Fruit fly (Drosophila melanogaster): ENCODE measurements around the gene msk.

DNA sequence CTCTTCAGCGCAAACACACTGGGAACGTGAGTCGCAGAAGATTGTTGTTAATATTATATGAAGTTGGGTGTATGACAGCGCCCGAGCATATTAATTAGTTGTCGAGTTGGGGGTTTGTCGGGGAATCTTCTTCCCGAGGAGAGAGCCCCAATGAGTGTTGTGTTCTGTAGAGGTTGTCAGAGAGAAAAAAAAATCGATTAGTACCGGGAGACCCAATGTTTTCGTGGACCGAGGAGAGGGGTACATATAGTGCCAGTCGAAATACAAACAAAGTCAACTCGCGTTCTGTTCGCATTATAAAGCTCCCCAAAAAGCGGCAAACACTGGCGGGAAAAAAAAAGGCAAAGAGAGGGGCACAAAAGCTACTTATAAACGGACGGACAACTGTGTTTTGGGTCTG is 42.1 kb upstream of the msk start:
- no peak for TF ChIP-seq Lpt (GFP tag; optimal IDR thresholded peaks at IDR 0.05)
- no peak for TF ChIP-seq fd85E (GFP tag; optimal IDR thresholded peaks at IDR 0.05)
- no peak for TF ChIP-seq Met (GFP tag; optimal IDR thresholded peaks at IDR 0.05)
- no peak for TF ChIP-seq CG6854 (GFP tag; optimal IDR thresholded peaks at IDR 0.05)
- peak; percentile 58 for TF ChIP-seq fkh (GFP tag; optimal IDR thresholded peaks at IDR 0.05)
- TF ChIP-seq CG1621 (tag; optimal IDR thresholded peaks at IDR 0.05): no peak
- TF ChIP-seq Gug (GFP tag; IDR thresholded peaks at IDR 0.05): no peak
- TF ChIP-seq Hr39 (GFP tag; optimal IDR thresholded peaks at IDR 0.05): no peak
